Worm (Caenorhabditis elegans): ENCODE results near the gene col-80.

The col-80 gene

ce11 chrII:10714262-10714933 is 7.4 kb downstream of the col-80 start, which contains the start of the genes dph-2 and C09G5.7:
TSS of gene dph-2 (minus strand) at chrII:10714297.
TSS of gene C09G5.7 (plus strand) at chrII:10714883.
- TF ChIP-seq elt-3 (tag; optimal IDR thresholded peaks at IDR 0.05) (no peak), lin-15B (tag; optimal IDR thresholded peaks at IDR 0.05) (peak; percentile 47)

DNA sequence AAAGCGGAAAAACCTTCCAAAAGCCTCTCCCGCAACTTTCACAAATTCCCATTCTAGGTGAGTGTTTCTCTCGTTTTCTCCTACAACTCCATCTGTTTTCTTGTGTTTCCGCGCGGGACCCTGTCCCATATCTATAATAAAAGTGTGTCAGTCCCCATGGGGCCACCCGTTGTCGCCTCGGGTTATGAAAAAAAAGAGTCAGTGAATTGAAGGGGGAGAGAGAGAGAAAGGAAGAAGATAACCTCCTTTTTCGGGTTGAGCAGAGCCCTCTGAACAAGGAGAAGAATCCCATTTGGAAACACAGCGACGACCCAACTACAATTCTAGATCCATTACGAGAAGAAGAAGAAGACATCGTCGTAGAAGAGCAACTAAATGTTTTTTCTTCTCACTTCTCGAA is 10.1 kb downstream of the col-80 start, which contains the start of gene C09G5.13:
TSS of gene C09G5.13 (plus strand) at position 301 of the 400 bp plus-strand sequence.
- no peak for TF ChIP-seq egl-5 (tag; optimal IDR thresholded peaks at IDR 0.05)
- no peak for TF ChIP-seq lsy-12 (tag; optimal IDR thresholded peaks at IDR 0.05)
- no peak for TF ChIP-seq ztf-4 (tag; optimal IDR thresholded peaks at IDR 0.05)
- TF ChIP-seq nfya-1 (tag; optimal IDR thresholded peaks at IDR 0.05; ENCODE audit: insufficient read depth) = no peak
- no peak for TF ChIP-seq elt-3 (tag; optimal IDR thresholded peaks at IDR 0.05)
- TF ChIP-seq eor-1 (tag; optimal IDR thresholded peaks at IDR 0.05) = no peak

DNA sequence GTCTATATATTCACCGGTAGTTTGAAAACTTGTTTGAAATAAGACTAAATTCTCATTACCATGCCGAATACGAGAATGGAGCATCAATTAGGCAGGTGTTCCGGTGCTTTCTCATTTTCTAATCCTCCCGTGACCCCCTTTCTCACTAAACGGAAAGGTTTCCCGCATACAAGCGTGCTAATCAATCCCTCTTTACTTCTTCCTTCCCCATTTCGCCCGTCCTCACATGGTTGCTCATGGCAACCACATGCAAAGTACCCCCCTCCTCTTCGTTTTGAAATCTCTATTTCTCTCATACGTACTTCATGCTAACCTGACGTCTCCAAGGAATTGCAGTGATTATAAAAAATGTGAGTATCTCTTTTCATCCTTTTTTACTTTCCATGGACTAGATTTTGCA is 12.9 kb downstream of the col-80 start, which contains the start of gene mks-5:
TSS of gene mks-5 (plus strand) at position 301 of the 400 bp plus-strand sequence.
- TF ChIP-seq elt-2 (tag; optimal IDR thresholded peaks at IDR 0.05) = no peak
- TF ChIP-seq aly-2 (tag; optimal IDR thresholded peaks at IDR 0.05) = no peak
- TF ChIP-seq nhr-11 (tag; optimal IDR thresholded peaks at IDR 0.05) = no peak
- no peak for TF ChIP-seq ama-1 (optimal IDR thresholded peaks at IDR 0.05)
- TF ChIP-seq nfya-1 (tag; optimal IDR thresholded peaks at IDR 0.05; ENCODE audit: insufficient read depth) = no peak
- TF ChIP-seq daf-12 (tag; optimal IDR thresholded peaks at IDR 0.05) = no peak
- no peak for TF ChIP-seq lin-15B (tag; optimal IDR thresholded peaks at IDR 0.05)
- no peak for TF ChIP-seq nhr-28 (tag; optimal IDR thresholded peaks at IDR 0.05)
- TF ChIP-seq nhr-43 (tag; optimal IDR thresholded peaks at IDR 0.05; ENCODE audit: poor library complexity, severe bottlenecking) = no peak
- no peak for TF ChIP-seq lin-39 (tag; optimal IDR thresholded peaks at IDR 0.05)
- no peak for TF ChIP-seq elt-3 (tag; optimal IDR thresholded peaks at IDR 0.05)
- TF ChIP-seq nhr-23 (tag; optimal IDR thresholded peaks at IDR 0.05) = no peak
- no peak for TF ChIP-seq pqm-1 (tag; optimal IDR thresholded peaks at IDR 0.05)
- no peak for TF ChIP-seq elt-1 (tag; optimal IDR thresholded peaks at IDR 0.05)
- no peak for TF ChIP-seq unc-39 (tag; optimal IDR thresholded peaks at IDR 0.05)
- no peak for TF ChIP-seq ztf-4 (tag; optimal IDR thresholded peaks at IDR 0.05)

DNA sequence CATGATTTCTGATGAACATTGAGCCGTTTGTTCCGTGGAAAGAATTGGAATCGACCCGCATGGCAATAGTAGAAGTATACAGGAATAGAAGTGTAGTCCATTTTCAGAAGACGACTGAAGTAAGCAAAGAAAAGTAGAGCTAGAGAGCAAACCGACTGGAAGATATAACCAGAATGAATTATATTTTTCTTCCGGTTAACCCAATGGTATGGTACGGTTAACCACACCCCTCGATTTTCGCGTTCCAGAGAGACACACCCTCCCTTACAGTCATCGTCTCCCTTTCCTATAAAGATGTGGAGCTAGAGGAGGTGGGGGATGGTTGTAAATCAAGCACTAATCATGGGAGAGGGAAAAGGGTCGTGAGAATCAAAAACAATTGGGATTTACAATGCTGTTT is 16.1 kb downstream of the col-80 start, which contains the start of gene C09G5.14:
TSS of gene C09G5.14 (minus strand) at position 101 of the 400 bp plus-strand sequence.
- TF ChIP-seq nhr-12 (tag; optimal IDR thresholded peaks at IDR 0.05) (no peak), nfya-1 (tag; optimal IDR thresholded peaks at IDR 0.05; ENCODE audit: insufficient read depth) (no peak), ztf-11 (tag; optimal IDR thresholded peaks at IDR 0.05) (no peak), ceh-9 (tag; optimal IDR thresholded peaks at IDR 0.05) (no peak), mml-1 (tag; optimal IDR thresholded peaks at IDR 0.05) (no peak)

- TF ChIP-seq lin-15B (tag; optimal IDR thresholded peaks at IDR 0.05) (no peak), ztf-4 (tag; optimal IDR thresholded peaks at IDR 0.05) (no peak), unc-39 (tag; optimal IDR thresholded peaks at IDR 0.05) (no peak), mdl-1 (tag; optimal IDR thresholded peaks at IDR 0.05) (no peak), elt-3 (tag; optimal IDR thresholded peaks at IDR 0.05) (no peak), mml-1 (tag; optimal IDR thresholded peaks at IDR 0.05) (no peak), tbx-2 (tag; optimal IDR thresholded peaks at IDR 0.05) (no peak)
These were observed 23.7 kb downstream of the col-80 start for ce11 chrII:10730702-10731101.

ce11 chrII:10731552-10731951 is 24.6 kb downstream of the col-80 start, which contains the start of gene glb-12:
TSS of gene glb-12 (minus strand) at chrII:10731652.
- TF ChIP-seq nhr-23 (tag; optimal IDR thresholded peaks at IDR 0.05) (no peak), lin-39 (tag; optimal IDR thresholded peaks at IDR 0.05) (no peak), hmg-11 (tag; optimal IDR thresholded peaks at IDR 0.05) (no peak), jun-1 (tag; optimal IDR thresholded peaks at IDR 0.05) (no peak), egl-27 (tag; optimal IDR thresholded peaks at IDR 0.05) (no peak), elt-2 (tag; optimal IDR thresholded peaks at IDR 0.05) (no peak), fkh-2 (tag; optimal IDR thresholded peaks at IDR 0.05) (no peak)
